Worm (Caenorhabditis elegans): ENCODE measurements around the gene pacl-1.

The pacl-1 gene

ce11 chrV:16285794-16286193 is 10.5 kb upstream of the pacl-1 start, which contains the start of gene F28G4.4:
Gene F28G4.4 (minus strand): TSS chrV:16285894.
- TF ChIP-seq ceh-100 (GFP tag; IDR thresholded peaks at IDR 0.05) = no peak
- no peak for TF ChIP-seq snpc-4 (GFP tag; optimal IDR thresholded peaks at IDR 0.05)
- no peak for TF ChIP-seq snpc-4 (tag; optimal IDR thresholded peaks at IDR 0.05)
- no peak for TF ChIP-seq nfyb-1 (GFP tag; IDR thresholded peaks at IDR 0.05)
- TF ChIP-seq lsl-1 (GFP tag; optimal IDR thresholded peaks at IDR 0.05) = no peak
- TF ChIP-seq die-1 (tag; optimal IDR thresholded peaks at IDR 0.05) = no peak
- TF ChIP-seq ceh-58 (GFP tag; IDR thresholded peaks at IDR 0.05) = no peak
- no peak for TF ChIP-seq nhr-27 (tag; optimal IDR thresholded peaks at IDR 0.05)
- no peak for TF ChIP-seq B0035.1 (tag; optimal IDR thresholded peaks at IDR 0.05)
- TF ChIP-seq mxl-1 (tag; optimal IDR thresholded peaks at IDR 0.05) = no peak
- no peak for TF ChIP-seq him-1 (tag; optimal IDR thresholded peaks at IDR 0.05)
- TF ChIP-seq C06A6.2 (GFP tag; conservative IDR thresholded peaks at IDR 0.05) = no peak
- no peak for TF ChIP-seq ceh-91 (GFP tag; IDR thresholded peaks at IDR 0.05)
- TF ChIP-seq nfya-2 (GFP tag; IDR thresholded peaks at IDR 0.05) = no peak
- no peak for TF ChIP-seq madf-3 (GFP tag; IDR thresholded peaks at IDR 0.05)
- TF ChIP-seq F33H1.4 (GFP tag; IDR thresholded peaks at IDR 0.05) = no peak
- TF ChIP-seq attf-5 (GFP tag; optimal IDR thresholded peaks at IDR 0.05) = no peak
- TF ChIP-seq hlh-12 (tag; optimal IDR thresholded peaks at IDR 0.05) = no peak
- TF ChIP-seq lin-54 (GFP tag; optimal IDR thresholded peaks at IDR 0.05) = no peak

- no peak for TF ChIP-seq nhr-80 (tag; optimal IDR thresholded peaks at IDR 0.05)
- no peak for TF ChIP-seq lir-1 (GFP tag; conservative IDR thresholded peaks at IDR 0.05)
- no peak for TF ChIP-seq ceh-40 (GFP tag; IDR thresholded peaks at IDR 0.05)
- TF ChIP-seq ccch-3 (GFP tag; optimal IDR thresholded peaks at IDR 0.05) = no peak
- no peak for TF ChIP-seq K12H6.12 (tag; optimal IDR thresholded peaks at IDR 0.05)
- no peak for TF ChIP-seq mel-28 (tag; optimal IDR thresholded peaks at IDR 0.05; ENCODE audit: borderline replicate concordance)
- no peak for TF ChIP-seq B0261.1 (tag; optimal IDR thresholded peaks at IDR 0.05)
- TF ChIP-seq Y56A3A.18 (GFP tag; IDR thresholded peaks at IDR 0.05) = no peak
- TF ChIP-seq ztf-28 (GFP tag; IDR thresholded peaks at IDR 0.05) = no peak
- no peak for TF ChIP-seq F39B2.1 (GFP tag; IDR thresholded peaks at IDR 0.05)
- TF ChIP-seq F57A8.1 (GFP tag; optimal IDR thresholded peaks at IDR 0.05) = no peak
- no peak for TF ChIP-seq Y79H2A.3 (GFP tag; conservative IDR thresholded peaks at IDR 0.05)
- TF ChIP-seq hsf-1 (GFP tag; IDR thresholded peaks at IDR 0.05) = no peak
- TF ChIP-seq ets-4 (GFP tag; optimal IDR thresholded peaks at IDR 0.05) = no peak
- no peak for TF ChIP-seq snpc-1.3 (tag; optimal IDR thresholded peaks at IDR 0.05; ENCODE audit: insufficient read depth)
These were observed 6.9 kb upstream of the pacl-1 start, which contains the start of gene F28G4.2 for ce11 chrV:16282147-16282546. Gene F28G4.2 (minus strand): TSS chrV:16282321.

- TF ChIP-seq snpc-4 (GFP tag; optimal IDR thresholded peaks at IDR 0.05) (no peak), snpc-4 (tag; optimal IDR thresholded peaks at IDR 0.05) (peak in 1 of 4 experiments; percentile 17), Y53G8AR.9 (GFP tag; conservative IDR thresholded peaks at IDR 0.05) (no peak), nhr-80 (tag; optimal IDR thresholded peaks at IDR 0.05) (peak; percentile 80), T26A5.8 (tag; optimal IDR thresholded peaks at IDR 0.05) (no peak), dpl-1 (GFP tag; optimal IDR thresholded peaks at IDR 0.05) (no peak), K12H6.12 (tag; optimal IDR thresholded peaks at IDR 0.05) (no peak), ztf-28 (GFP tag; IDR thresholded peaks at IDR 0.05) (no peak), lin-54 (GFP tag; optimal IDR thresholded peaks at IDR 0.05) (no peak), attf-5 (GFP tag; optimal IDR thresholded peaks at IDR 0.05) (no peak), aptf-2 (GFP tag; conservative IDR thresholded peaks at IDR 0.05) (no peak), ztf-3 (GFP tag; optimal IDR thresholded peaks at IDR 0.05) (no peak), Y53F4B.3 (GFP tag; IDR thresholded peaks at IDR 0.05) (no peak), F57A8.1 (GFP tag; optimal IDR thresholded peaks at IDR 0.05) (no peak), pha-4 (tag; optimal IDR thresholded peaks at IDR 0.05) (no peak), hmg-20 (GFP tag; IDR thresholded peaks at IDR 0.05) (no peak), bed-2 (GFP tag; IDR thresholded peaks at IDR 0.05) (no peak), tbx-9 (tag; optimal IDR thresholded peaks at IDR 0.05; ENCODE audit: borderline replicate concordance) (no peak), somi-1 (GFP tag; optimal IDR thresholded peaks at IDR 0.05) (no peak), rec-8 (tag; optimal IDR thresholded peaks at IDR 0.05) (no peak), F10E7.11 (tag; optimal IDR thresholded peaks at IDR 0.05) (no peak), B0261.1 (tag; optimal IDR thresholded peaks at IDR 0.05) (no peak)
These were observed 2.7 kb upstream of the pacl-1 start, which contains the start of gene cyp-37B1 for ce11 chrV:16277918-16278317. Gene cyp-37B1 (plus strand): TSS chrV:16278116.

Data from whole organism, young adult.